Worm (Caenorhabditis elegans) whole organism, early embryonic: ENCODE results near the gene T05C7.5.
"Not testable (repeated sequence)": the region's sequence is repeated elsewhere in the genome, so short reads cannot be mapped to it uniquely, and the experiment has no call there.

Experiments used
- B0310.2 ChIP-seq: sonication (generic microtip); optimal IDR thresholded peaks from 2 replicates; lab custom pipeline; 2016; ENCODE audit warnings: mild to moderate bottlenecking, missing genetic modification characterization, missing compliant biosample characterization
- F13C5.2 ChIP-seq: sonication (generic microtip); optimal IDR thresholded peaks from 2 replicates; lab custom pipeline; 2017; ENCODE audit warnings: mild to moderate bottlenecking, missing genetic modification characterization, inconsistent platforms, missing compliant biosample characterization
- aly-1 ChIP-seq: sonication (generic microtip); optimal IDR thresholded peaks from 2 replicates; lab custom pipeline; 2016; ENCODE audit warnings: missing genetic modification characterization, missing compliant biosample characterization
- ama-1 ChIP-seq: fragments of 150-350 bp; optimal IDR thresholded peaks from 2 replicates; lab custom pipeline; 2014
- ceh-13 ChIP-seq: fragments of 200-800 bp; sonication (Bioruptor generic); optimal IDR thresholded peaks from 2 replicates; lab custom pipeline; 2018; ENCODE audit warnings: mild to moderate bottlenecking, missing genetic modification characterization, missing compliant biosample characterization
- ceh-36 ChIP-seq: sonication (generic microtip); optimal IDR thresholded peaks from 2 replicates; lab custom pipeline; 2016; ENCODE audit warnings: missing genetic modification characterization, inconsistent platforms, missing compliant biosample characterization
- ets-7 ChIP-seq: sonication (generic microtip); optimal IDR thresholded peaks from 2 replicates; lab custom pipeline; 2016; ENCODE audit warnings: missing genotype, missing genetic modification characterization, missing compliant biosample characterization
- flt-1 ChIP-seq: fragments of 200-800 bp; sonication (Bioruptor generic); IDR thresholded peaks from 2 replicates; pipeline ENCODE4 v1.3.6; 2022; ENCODE audit warnings: missing genetic modification characterization, missing compliant biosample characterization
- hmbx-1 ChIP-seq: sonication (generic microtip); optimal IDR thresholded peaks from 2 replicates; lab custom pipeline; 2016; ENCODE audit warnings: mild to moderate bottlenecking, missing genetic modification characterization, missing compliant biosample characterization
- hmg-4 ChIP-seq: fragments of 200-800 bp; sonication (Bioruptor generic); optimal IDR thresholded peaks from 2 replicates; lab custom pipeline; 2018; ENCODE audit warnings: mild to moderate bottlenecking, missing genetic modification characterization, missing compliant biosample characterization
- hnd-1 ChIP-seq: sonication (generic microtip); optimal IDR thresholded peaks from 2 replicates; lab custom pipeline; 2016; ENCODE audit warnings: missing genetic modification characterization, missing compliant biosample characterization
- pes-1 ChIP-seq: fragments of 200-800 bp; sonication (Bioruptor generic); IDR thresholded peaks from 2 replicates; pipeline ENCODE4 v1.3.6; 2022; ENCODE audit warnings: missing genetic modification reagents, missing genetic modification characterization, missing compliant biosample characterization
- scrt-1 ChIP-seq: fragments of 200-800 bp; sonication (Bioruptor generic); IDR thresholded peaks from 2 replicates; pipeline ENCODE4 v1.3.6; 2022; ENCODE audit warnings: missing genetic modification characterization, missing compliant biosample characterization
- sea-1 ChIP-seq: fragments of 200-800 bp; sonication (Bioruptor generic); conservative IDR thresholded peaks from 2 replicates; pipeline ENCODE4 v1.3.6; 2022; ENCODE audit warnings: missing genetic modification characterization, missing compliant biosample characterization
- tbx-11 ChIP-seq: fragments of 200-800 bp; sonication (Bioruptor generic); IDR thresholded peaks from 2 replicates; pipeline ENCODE4 v1.3.6; 2022; ENCODE audit warnings: missing genetic modification characterization, missing compliant biosample characterization
- tbx-37 ChIP-seq: fragments of 200-800 bp; sonication (Bioruptor generic); conservative IDR thresholded peaks from 2 replicates; pipeline ENCODE4 v1.3.6; 2022; ENCODE audit warnings: missing genetic modification reagents, missing genetic modification characterization, missing compliant biosample characterization
- tra-4 ChIP-seq: sonication (generic microtip); optimal IDR thresholded peaks from 2 replicates; lab custom pipeline; 2017; ENCODE audit warnings: missing genetic modification characterization, missing compliant biosample characterization

T05C7.5 gene

DNA sequence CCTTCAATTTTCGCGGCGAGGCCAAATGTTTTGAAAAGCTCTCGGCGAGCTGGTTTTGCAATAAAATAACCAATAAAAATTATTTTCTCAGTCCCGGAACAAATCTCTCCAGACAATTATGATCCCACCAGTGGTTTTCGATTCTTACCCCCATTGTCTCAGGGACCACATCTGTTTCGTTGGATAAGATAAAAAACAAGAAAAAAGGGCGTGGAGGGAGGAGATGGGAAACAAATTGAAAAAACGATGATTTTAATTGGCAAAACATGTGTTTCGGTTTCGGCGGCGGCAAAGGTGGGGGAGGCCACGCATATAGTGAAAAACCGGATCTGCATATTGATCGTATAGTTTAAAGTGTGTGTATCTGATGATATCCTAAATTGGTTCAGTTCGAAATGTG, 22.2 kb upstream of the T05C7.5 start:
- TF ChIP-seq tra-4 (tag; lab: Kevin White, UChicago), result no peak
- no peak for TF ChIP-seq hnd-1 (tag; lab: Kevin White, UChicago)
- TF ChIP-seq ama-1 (lab: Kevin White, UChicago), result no peak
- TF ChIP-seq pes-1 (GFP tag; lab: Robert Waterston, UW), result no peak
- no peak for TF ChIP-seq scrt-1
- no peak for TF ChIP-seq tbx-11 (GFP tag; lab: Robert Waterston, UW)

DNA sequence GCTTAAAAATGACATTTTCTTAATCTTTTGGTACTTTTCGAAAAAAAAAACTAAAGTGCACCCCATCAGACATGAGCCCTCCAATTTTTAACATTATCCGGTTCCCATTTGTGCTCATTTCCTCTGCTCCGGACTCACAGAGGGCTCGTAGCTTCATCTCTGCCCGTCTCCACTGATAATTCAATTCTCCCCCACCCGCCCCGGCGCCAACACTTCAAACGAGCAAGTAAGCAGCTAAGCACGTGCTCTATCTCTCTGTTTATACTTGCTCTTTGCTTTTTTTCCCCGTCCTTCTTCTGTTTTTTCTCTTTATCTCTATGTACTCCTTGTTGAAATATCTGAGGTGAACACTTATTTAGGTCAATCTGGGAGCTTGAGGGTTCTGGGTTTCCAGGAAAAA, 20.5 kb upstream of the T05C7.5 start, which contains the start of gene T05C7.9:
T05C7.9 (plus strand) TSS at position 72 of the 400 bp plus-strand sequence.
- TF ChIP-seq hmg-4 (GFP tag; lab: Kevin White, UChicago) (no peak), tbx-11 (GFP tag; lab: Robert Waterston, UW) (no peak), ets-7 (tag; lab: Kevin White, UChicago) (no peak), hmbx-1 (tag; lab: Kevin White, UChicago) (no peak), ama-1 (lab: Kevin White, UChicago) (no peak), flt-1 (GFP tag; lab: Robert Waterston, UW) (no peak), tra-4 (tag; lab: Kevin White, UChicago) (no peak), F13C5.2 (tag; lab: Kevin White, UChicago) (no peak), hnd-1 (tag; lab: Kevin White, UChicago) (no peak), sea-1 (GFP tag; lab: Robert Waterston, UW) (no peak), scrt-1 (no peak), B0310.2 (no peak), tbx-37 (no peak), aly-1 (tag; lab: Kevin White, UChicago) (no peak), ceh-13 (no peak), pes-1 (GFP tag; lab: Robert Waterston, UW) (no peak), ceh-36 (tag; lab: Kevin White, UChicago) (no peak)

- no peak for TF ChIP-seq ceh-36 (tag; lab: Kevin White, UChicago)
These were observed 19.5 kb upstream of the T05C7.5 start for ce11 chrIV:78206-78605.

DNA sequence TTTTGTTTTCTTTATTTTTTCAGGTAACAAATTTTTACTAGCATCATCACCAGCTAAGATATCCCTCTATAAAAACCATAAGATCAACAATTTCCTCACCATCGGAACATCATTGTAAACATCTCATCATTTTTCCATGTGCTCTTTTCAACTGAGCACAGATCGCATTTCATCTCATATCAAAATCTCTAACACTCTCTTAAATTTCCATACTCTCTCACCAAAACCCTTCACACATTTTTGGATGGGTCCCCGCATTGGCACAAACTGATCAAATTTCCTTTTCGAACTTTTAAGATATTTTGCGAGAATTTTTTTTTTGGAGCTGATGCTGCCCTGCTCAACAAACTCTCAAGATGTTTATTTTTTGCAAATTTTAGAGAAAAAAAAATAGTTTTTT, 18.7 kb upstream of the T05C7.5 start:
- TF ChIP-seq hmg-4 (GFP tag; lab: Kevin White, UChicago), result no peak
- no peak for TF ChIP-seq flt-1 (GFP tag; lab: Robert Waterston, UW)
- no peak for TF ChIP-seq pes-1 (GFP tag; lab: Robert Waterston, UW)
- no peak for TF ChIP-seq B0310.2
- TF ChIP-seq ama-1 (lab: Kevin White, UChicago), result no peak
- no peak for TF ChIP-seq tbx-11 (GFP tag; lab: Robert Waterston, UW)

DNA sequence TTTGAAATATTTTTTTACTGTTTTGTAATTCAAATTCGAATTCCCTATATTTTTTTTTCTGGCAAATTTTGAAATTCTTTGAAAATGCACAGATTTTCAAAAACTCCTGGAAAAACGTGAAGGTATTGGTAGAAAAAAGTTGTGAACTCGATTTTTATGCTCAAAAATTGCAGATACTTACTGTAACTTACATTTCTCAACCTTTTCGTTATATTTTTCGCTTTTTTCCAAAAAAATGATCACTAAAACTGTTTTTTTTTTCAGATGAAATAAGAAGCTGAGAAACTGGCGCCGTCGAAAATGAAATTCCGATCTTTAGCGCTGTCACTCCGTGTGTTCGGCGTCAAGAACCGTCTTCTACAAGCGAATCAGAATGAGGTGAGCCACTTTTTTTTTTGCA, 17.4 kb upstream of the T05C7.5 start, which contains the start of gene T05C7.8:
T05C7.8 (plus strand) TSS at position 301 of the 400 bp plus-strand sequence.
- TF ChIP-seq F13C5.2 (tag; lab: Kevin White, UChicago) (no peak), tbx-11 (GFP tag; lab: Robert Waterston, UW) (no peak), hmg-4 (GFP tag; lab: Kevin White, UChicago) (no peak), scrt-1 (no peak), ets-7 (tag; lab: Kevin White, UChicago) (no peak), ceh-36 (tag; lab: Kevin White, UChicago) (no peak), pes-1 (GFP tag; lab: Robert Waterston, UW) (no peak), aly-1 (tag; lab: Kevin White, UChicago) (no peak), hmbx-1 (tag; lab: Kevin White, UChicago) (no peak), sea-1 (GFP tag; lab: Robert Waterston, UW) (no peak), ceh-13 (no peak), tbx-37 (no peak), flt-1 (GFP tag; lab: Robert Waterston, UW) (no peak), tra-4 (tag; lab: Kevin White, UChicago) (no peak)

DNA sequence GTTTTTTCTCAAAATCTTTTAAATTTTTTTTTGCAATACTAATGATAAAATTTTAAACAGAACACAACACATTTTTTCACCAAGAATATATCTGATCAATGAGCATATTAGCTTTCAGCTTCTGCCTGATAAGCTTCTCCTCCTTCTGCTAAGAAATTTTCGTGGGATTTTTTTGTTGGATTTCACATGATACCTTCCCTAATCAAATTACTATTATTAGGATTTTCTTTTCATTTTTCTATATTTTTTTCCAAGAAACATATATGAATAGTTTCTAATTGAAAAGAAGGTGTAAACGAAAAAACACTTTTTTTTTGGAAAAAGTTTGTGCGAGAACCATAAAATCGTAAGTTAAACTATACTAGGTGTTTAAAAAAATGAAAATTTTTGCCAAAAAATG, 14.5 kb upstream of the T05C7.5 start:
- TF ChIP-seq sea-1 (GFP tag; lab: Robert Waterston, UW) (no peak), B0310.2 (no peak), hmg-4 (GFP tag; lab: Kevin White, UChicago) (no peak)

ce11 chrIV:71266-71665, 12.5 kb upstream of the T05C7.5 start:
- TF ChIP-seq tbx-11 (GFP tag; lab: Robert Waterston, UW) (no peak), ceh-13 (no peak), scrt-1 (no peak), ama-1 (lab: Kevin White, UChicago) (no peak), ets-7 (tag; lab: Kevin White, UChicago) (no peak), tra-4 (tag; lab: Kevin White, UChicago) (no peak), aly-1 (tag; lab: Kevin White, UChicago) (no peak), flt-1 (GFP tag; lab: Robert Waterston, UW) (no peak), hmbx-1 (tag; lab: Kevin White, UChicago) (no peak), tbx-37 (no peak)

ce11 chrIV:61448-61847, 2.7 kb upstream of the T05C7.5 start, which contains the start of gene T05C7.7:
Gene T05C7.7, plus strand, starts transcription at chrIV:61748.
- not testable (repeated sequence) for TF ChIP-seq hnd-1 (tag; lab: Kevin White, UChicago); B0310.2; ceh-13

DNA sequence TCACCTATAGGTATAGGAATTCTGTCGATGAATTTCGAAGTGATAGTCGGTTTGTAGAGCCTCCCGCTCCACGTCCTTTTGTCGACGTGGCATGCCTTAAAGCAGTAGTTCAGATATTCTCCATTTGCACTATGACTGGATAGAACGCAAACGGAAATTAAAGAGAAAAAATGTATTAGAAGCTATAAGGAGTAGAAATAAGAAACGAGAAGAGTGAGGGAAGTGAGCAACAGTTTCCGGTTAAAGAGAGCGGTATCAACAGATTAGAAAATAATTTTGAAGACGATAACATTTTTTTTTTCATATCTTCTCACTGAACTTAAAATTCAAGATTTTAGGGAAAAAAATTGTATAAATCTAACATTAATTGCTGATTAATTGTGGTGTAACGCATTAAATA, 5.2 kb downstream of the T05C7.5 start, which contains the start of gene T05C7.4:
T05C7.4 (minus strand) TSS at position 101 of the 400 bp plus-strand sequence.
- TF ChIP-seq hnd-1 (tag; lab: Kevin White, UChicago) (no peak), ceh-36 (tag; lab: Kevin White, UChicago) (no peak), sea-1 (GFP tag; lab: Robert Waterston, UW) (no peak), ets-7 (tag; lab: Kevin White, UChicago) (no peak), pes-1 (GFP tag; lab: Robert Waterston, UW) (no peak), aly-1 (tag; lab: Kevin White, UChicago) (no peak), ceh-13 (no peak), B0310.2 (no peak), flt-1 (GFP tag; lab: Robert Waterston, UW) (no peak), scrt-1 (no peak), ama-1 (lab: Kevin White, UChicago) (no peak), hmg-4 (GFP tag; lab: Kevin White, UChicago) (no peak)
